Worm (Caenorhabditis elegans) whole organism, early embryonic: ENCODE measurements around the gene dmsr-14.

Experiments
- F13C5.2 ChIP-seq: sonication (generic microtip); optimal IDR thresholded peaks from 2 replicates; lab custom pipeline; 2017; ENCODE audit warnings: mild to moderate bottlenecking, missing genetic modification characterization, inconsistent platforms, missing compliant biosample characterization
- aly-1 ChIP-seq: sonication (generic microtip); optimal IDR thresholded peaks from 2 replicates; lab custom pipeline; 2016; ENCODE audit warnings: missing genetic modification characterization, missing compliant biosample characterization
- ama-1 ChIP-seq: fragments of 150-350 bp; optimal IDR thresholded peaks from 2 replicates; lab custom pipeline; 2014
- ceh-13 ChIP-seq: fragments of 200-800 bp; sonication (Bioruptor generic); optimal IDR thresholded peaks from 2 replicates; lab custom pipeline; 2018; ENCODE audit warnings: mild to moderate bottlenecking, missing genetic modification characterization, missing compliant biosample characterization
- ceh-36 ChIP-seq: sonication (generic microtip); optimal IDR thresholded peaks from 2 replicates; lab custom pipeline; 2016; ENCODE audit warnings: missing genetic modification characterization, inconsistent platforms, missing compliant biosample characterization
- ets-7 ChIP-seq: sonication (generic microtip); optimal IDR thresholded peaks from 2 replicates; lab custom pipeline; 2016; ENCODE audit warnings: missing genotype, missing genetic modification characterization, missing compliant biosample characterization
- flt-1 ChIP-seq: fragments of 200-800 bp; sonication (Bioruptor generic); IDR thresholded peaks from 2 replicates; pipeline ENCODE4 v1.3.6; 2022; ENCODE audit warnings: missing genetic modification characterization, missing compliant biosample characterization
- hmbx-1 ChIP-seq: sonication (generic microtip); optimal IDR thresholded peaks from 2 replicates; lab custom pipeline; 2016; ENCODE audit warnings: mild to moderate bottlenecking, missing genetic modification characterization, missing compliant biosample characterization
- hnd-1 ChIP-seq: sonication (generic microtip); optimal IDR thresholded peaks from 2 replicates; lab custom pipeline; 2016; ENCODE audit warnings: missing genetic modification characterization, missing compliant biosample characterization
- scrt-1 ChIP-seq: fragments of 200-800 bp; sonication (Bioruptor generic); IDR thresholded peaks from 2 replicates; pipeline ENCODE4 v1.3.6; 2022; ENCODE audit warnings: missing genetic modification characterization, missing compliant biosample characterization
- tbx-11 ChIP-seq: fragments of 200-800 bp; sonication (Bioruptor generic); IDR thresholded peaks from 2 replicates; pipeline ENCODE4 v1.3.6; 2022; ENCODE audit warnings: missing genetic modification characterization, missing compliant biosample characterization

DNA sequence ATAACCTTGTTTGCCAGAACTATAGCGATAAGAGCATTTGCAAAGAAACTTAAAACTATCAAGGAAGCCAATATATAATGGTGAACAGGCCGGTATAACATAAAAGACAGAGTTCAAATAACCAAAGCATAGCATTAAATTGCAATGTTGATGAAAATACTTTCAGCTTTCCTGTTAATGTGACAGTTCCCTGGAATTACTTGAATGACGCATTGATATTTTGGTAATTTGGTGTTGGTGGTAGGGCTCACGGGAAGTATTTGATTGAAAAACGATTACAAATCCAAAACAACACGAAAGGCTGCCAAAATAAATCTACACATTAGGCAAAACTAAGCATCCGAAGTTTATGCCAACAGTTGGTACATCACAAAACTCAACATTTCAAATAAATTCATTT lies 8.1 kb downstream of the dmsr-14 start, which contains the start of gene dmsr-16:
- TF ChIP-seq ama-1 (lab: Kevin White, UChicago) (no peak), hnd-1 (tag; lab: Kevin White, UChicago) (no peak), tbx-11 (no peak), aly-1 (tag; lab: Kevin White, UChicago) (no peak), F13C5.2 (tag; lab: Kevin White, UChicago) (no peak), hmbx-1 (no peak), flt-1 (GFP tag; lab: Robert Waterston, UW) (no peak), scrt-1 (GFP tag; lab: Robert Waterston, UW) (no peak), ceh-36 (tag; lab: Kevin White, UChicago) (no peak), ets-7 (tag; lab: Kevin White, UChicago) (no peak), ceh-13 (no peak)
